Fruit fly (Drosophila melanogaster): ENCODE results near the gene Gtpx.

The Gtpx gene

dm6 chr3L:3348956-3349824, 23.1 kb downstream of the Gtpx start (continued):
- TF ChIP-seq pita (GFP tag; optimal IDR thresholded peaks at IDR 0.05) (no peak), Pdp1 (GFP tag; optimal IDR thresholded peaks at IDR 0.05) (no peak), CG14710 (tag; optimal IDR thresholded peaks at IDR 0.05) (no peak)

dm6 chr3L:3349825-3350123, 23.7 kb downstream of the Gtpx start:
- no peak for TF ChIP-seq CG42726 (GFP tag; IDR thresholded peaks at IDR 0.05; ENCODE audit: partially characterized antibody)
- peak; percentile 87 for TF ChIP-seq exex (tag; optimal IDR thresholded peaks at IDR 0.05)
- TF ChIP-seq CG11560 (tag; IDR thresholded peaks at IDR 0.05), result no peak
- TF ChIP-seq mirr (GFP tag; optimal IDR thresholded peaks at IDR 0.05), result peak; percentile 62
- peak; percentile 72 for TF ChIP-seq GATAe (GFP tag; conservative IDR thresholded peaks at IDR 0.05)
- TF ChIP-seq CG34376 (GFP tag; optimal IDR thresholded peaks at IDR 0.05), result peak; percentile 94
- no peak for TF ChIP-seq CG4707 (GFP tag; optimal IDR thresholded peaks at IDR 0.05)
- TF ChIP-seq grn (GFP tag; optimal IDR thresholded peaks at IDR 0.05), result peak; percentile 61
- TF ChIP-seq nerfin-2 (GFP tag; IDR thresholded peaks at IDR 0.05; ENCODE audit: partially characterized antibody), result no peak
- TF ChIP-seq lab (GFP tag; optimal IDR thresholded peaks at IDR 0.05), result peak; percentile 5
- no peak for TF ChIP-seq CG12299 (tag; optimal IDR thresholded peaks at IDR 0.05)
- no peak for TF ChIP-seq Nf-YA (GFP tag; IDR thresholded peaks at IDR 0.05)
- TF ChIP-seq trem (tag; optimal IDR thresholded peaks at IDR 0.05), result no peak
- TF ChIP-seq klu (GFP tag; IDR thresholded peaks at IDR 0.05), result no peak
- peak; percentile 20 for TF ChIP-seq Med (GFP tag)
- no peak for TF ChIP-seq maf-S (GFP tag; optimal IDR thresholded peaks at IDR 0.05)
- no peak for TF ChIP-seq CG6813 (GFP tag; optimal IDR thresholded peaks at IDR 0.05)
- no peak for TF ChIP-seq shn (GFP tag; optimal IDR thresholded peaks at IDR 0.05)
- peak; percentile 8 for TF ChIP-seq CG10543 (GFP tag; optimal IDR thresholded peaks at IDR 0.05)
- peak; percentile 30 for TF ChIP-seq BtbVII (GFP tag; optimal IDR thresholded peaks at IDR 0.05)
- TF ChIP-seq Nf-YC (tag; optimal IDR thresholded peaks at IDR 0.05), result peak; percentile 8
- no peak for TF ChIP-seq Sin3A (optimal IDR thresholded peaks at IDR 0.05)

dm6 chr3L:3350572-3351343, 24.7 kb downstream of the Gtpx start:
- TF ChIP-seq nmo (GFP tag; optimal IDR thresholded peaks at IDR 0.05) (no peak), row (GFP tag; IDR thresholded peaks at IDR 0.05) (peak; percentile 51), CG13424 (tag; optimal IDR thresholded peaks at IDR 0.05) (peak; percentile 24), grau (tag; optimal IDR thresholded peaks at IDR 0.05) (no peak), CG2199 (GFP tag; IDR thresholded peaks at IDR 0.05) (no peak), Jarid2 (GFP tag; optimal IDR thresholded peaks at IDR 0.05) (no peak), Side (GFP tag; optimal IDR thresholded peaks at IDR 0.05) (no peak), CG4360 (GFP tag; IDR thresholded peaks at IDR 0.05) (no peak), B-H2 (GFP tag; optimal IDR thresholded peaks at IDR 0.05) (no peak), Nf-YC (tag; optimal IDR thresholded peaks at IDR 0.05) (no peak), Vsx1 (GFP tag; optimal IDR thresholded peaks at IDR 0.05) (peak; percentile 62), CG6854 (GFP tag; optimal IDR thresholded peaks at IDR 0.05) (no peak), sob (GFP tag; IDR thresholded peaks at IDR 0.05) (0 out of 2 replicates have a peak, but pooled peaks have one; percentile 9), CG10209 (GFP tag; optimal IDR thresholded peaks at IDR 0.05) (peak; percentile 26), ash1 (GFP tag; optimal IDR thresholded peaks at IDR 0.05) (no peak), Opbp (GFP tag; IDR thresholded peaks at IDR 0.05; ENCODE audit: partially characterized antibody) (no peak), Scr (GFP tag; IDR thresholded peaks at IDR 0.05; ENCODE audit: partially characterized antibody) (no peak), CG13287 (GFP tag; IDR thresholded peaks at IDR 0.05; ENCODE audit: partially characterized antibody) (no peak), CG7786 (GFP tag; optimal IDR thresholded peaks at IDR 0.05) (peak; percentile 6), shn (GFP tag; optimal IDR thresholded peaks at IDR 0.05) (peak; percentile 21), tin (GFP tag; optimal IDR thresholded peaks at IDR 0.05) (no peak), CG6689 (GFP tag; IDR thresholded peaks at IDR 0.05) (no peak), sr (GFP tag; IDR thresholded peaks at IDR 0.05) (no peak)
